Fruit fly (Drosophila melanogaster) whole organism, adult: ENCODE data around the gene CG42828.

Experiments
- Crg-1 ChIP-seq: fragments of 200-800 bp; sonication (Bioruptor generic); optimal IDR thresholded peaks from 2 replicates; lab custom pipeline; 2016; ENCODE audit warnings: missing biosample characterization, missing genetic modification characterization
- Hr96 ChIP-seq: fragments of 200-800 bp; sonication (Bioruptor generic); optimal IDR thresholded peaks from 2 replicates; lab custom pipeline; 2016; ENCODE audit warnings: missing biosample characterization, missing genetic modification characterization
- toe ChIP-seq: fragments of 200-800 bp; sonication (Bioruptor generic); optimal IDR thresholded peaks from 2 replicates; lab custom pipeline; 2016; ENCODE audit warnings: missing biosample characterization, missing genetic modification characterization

- TF ChIP-seq Crg-1 (no peak), Hr96 (GFP tag; lab: Kevin White, UChicago) (no peak), toe (GFP tag; lab: Kevin White, UChicago) (no peak)
Observed at dm6 chr3R:23326292-23326691, 47.2 kb upstream of the CG42828 start.
